Fruit fly (Drosophila melanogaster): Measurements from ENCODE around the gene eIF3g1.

The eIF3g1 gene

DNA sequence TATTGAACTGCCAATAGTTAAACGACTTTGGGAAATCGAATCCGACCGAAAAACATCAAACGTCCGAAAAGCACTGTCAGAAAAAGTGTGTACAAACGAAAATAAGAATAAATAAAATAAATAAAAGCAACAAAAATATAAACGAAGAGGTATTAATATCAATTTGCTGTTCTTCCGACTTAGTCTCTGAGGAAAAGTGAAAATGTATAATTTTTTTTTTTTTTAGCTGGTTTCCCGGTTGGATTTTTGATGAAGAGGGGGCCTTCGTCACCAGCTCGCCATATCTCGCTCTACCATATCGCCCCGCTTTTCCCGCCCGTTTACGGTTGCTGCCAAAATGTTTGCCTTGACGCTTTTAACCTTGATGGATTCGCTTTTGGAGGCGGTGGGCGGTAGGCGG, 28.5 kb upstream of the eIF3g1 start (continued):
- TF ChIP-seq lov (optimal IDR thresholded peaks at IDR 0.05) (no peak), lov (GFP tag; IDR thresholded peaks at IDR 0.05) (no peak), Six4 (GFP tag; optimal IDR thresholded peaks at IDR 0.05) (no peak)

dm6 chrX:2637914-2638313, 27.8 kb upstream of the eIF3g1 start:
- TF ChIP-seq Hey (tag; optimal IDR thresholded peaks at IDR 0.05) (no peak), CG30403 (GFP tag; optimal IDR thresholded peaks at IDR 0.05) (no peak), D19B (GFP tag; optimal IDR thresholded peaks at IDR 0.05) (no peak), CG10274 (GFP tag; optimal IDR thresholded peaks at IDR 0.05) (no peak), shn (GFP tag; optimal IDR thresholded peaks at IDR 0.05) (no peak), Drgx (GFP tag; IDR thresholded peaks at IDR 0.05) (no peak), CG6683 (GFP tag; optimal IDR thresholded peaks at IDR 0.05) (no peak)

dm6 chrX:2636825-2637535, 26.8 kb upstream of the eIF3g1 start:
- no peak for TF ChIP-seq pzg (GFP tag; optimal IDR thresholded peaks at IDR 0.05)
- no peak for TF ChIP-seq nmo (GFP tag; optimal IDR thresholded peaks at IDR 0.05)
- TF ChIP-seq CG11398 (GFP tag; optimal IDR thresholded peaks at IDR 0.05) = no peak
- peak in 1 of 2 experiments; percentile 77 for TF ChIP-seq Pdp1 (GFP tag; optimal IDR thresholded peaks at IDR 0.05)
- TF ChIP-seq scrt (GFP tag; optimal IDR thresholded peaks at IDR 0.05) = peak; percentile 79
- peak; percentile 41; the same call in 1 of the 2 replicates for TF ChIP-seq Dref (GFP tag; IDR thresholded peaks at IDR 0.05)
- peak; percentile 6 for TF ChIP-seq Med (GFP tag)
- TF ChIP-seq cwo (GFP tag; optimal IDR thresholded peaks at IDR 0.05) = peak; percentile 2
- peak; percentile 90 for TF ChIP-seq Adf1 (GFP tag; IDR thresholded peaks at IDR 0.05)
- no peak for TF ChIP-seq HHEX (GFP tag; optimal IDR thresholded peaks at IDR 0.05)
- no peak for TF ChIP-seq lab (GFP tag; optimal IDR thresholded peaks at IDR 0.05)
- TF ChIP-seq CG10267 (tag; optimal IDR thresholded peaks at IDR 0.05) = peak; percentile 23
- peak; percentile 53 for TF ChIP-seq cg (GFP tag; optimal IDR thresholded peaks at IDR 0.05)
- no peak for TF ChIP-seq salm (tag; optimal IDR thresholded peaks at IDR 0.05)
- TF ChIP-seq CG10979 (tag; optimal IDR thresholded peaks at IDR 0.05) = no peak
- TF ChIP-seq gcm (GFP tag; optimal IDR thresholded peaks at IDR 0.05) = no peak
- no peak for TF ChIP-seq Ets97D (GFP tag; optimal IDR thresholded peaks at IDR 0.05)
- no peak for TF ChIP-seq Aef1 (GFP tag; IDR thresholded peaks at IDR 0.05)
- peak; percentile 42 for TF ChIP-seq sens (GFP tag)
- TF ChIP-seq odd (GFP tag; optimal IDR thresholded peaks at IDR 0.05) = no peak
- no peak for TF ChIP-seq Opbp (GFP tag; IDR thresholded peaks at IDR 0.05; ENCODE audit: partially characterized antibody)
- peak; percentile 19 to 45 for TF ChIP-seq Trl (optimal IDR thresholded peaks at IDR 0.05)
- no peak for TF ChIP-seq Trl (GFP tag; optimal IDR thresholded peaks at IDR 0.05)
- no peak for TF ChIP-seq Xrp1 (GFP tag; IDR thresholded peaks at IDR 0.05)
- TF ChIP-seq Rfx (GFP tag; IDR thresholded peaks at IDR 0.05) = 0 out of 2 replicates have a peak, but pooled peaks have one; percentile 6
- TF ChIP-seq disco-r (GFP tag; optimal IDR thresholded peaks at IDR 0.05) = no peak
- TF ChIP-seq CG2116 (GFP tag; optimal IDR thresholded peaks at IDR 0.05) = peak; percentile 65
- TF ChIP-seq ash1 (GFP tag; optimal IDR thresholded peaks at IDR 0.05) = no peak
- TF ChIP-seq CG17359 (tag; optimal IDR thresholded peaks at IDR 0.05) = no peak
- TF ChIP-seq CG1602 (GFP tag; optimal IDR thresholded peaks at IDR 0.05) = no peak
- TF ChIP-seq zfh2 (GFP tag; optimal IDR thresholded peaks at IDR 0.05) = no peak
- no peak for TF ChIP-seq dati (GFP tag; IDR thresholded peaks at IDR 0.05)
- TF ChIP-seq CG42726 (GFP tag; IDR thresholded peaks at IDR 0.05; ENCODE audit: partially characterized antibody) = no peak
- no peak for TF ChIP-seq CG8944 (GFP tag; optimal IDR thresholded peaks at IDR 0.05)
- TF ChIP-seq stwl (tag; optimal IDR thresholded peaks at IDR 0.05) = peak; percentile 7
